Worm (Caenorhabditis elegans) whole organism, L3 larva: ENCODE results near the gene enu-3.1.

Source experiments
- ceh-9 ChIP-seq: sonication (generic microtip); optimal IDR thresholded peaks from 2 replicates; lab custom pipeline; 2018; ENCODE audit warnings: missing biosample characterization, missing genetic modification characterization
- egl-27 ChIP-seq: sonication (generic microtip); optimal IDR thresholded peaks from 4 replicates; lab custom pipeline; 2017; ENCODE audit warnings: missing biosample characterization, missing genetic modification reagents, missing genetic modification characterization
- egl-5 ChIP-seq: fragments of 150-350 bp; optimal IDR thresholded peaks from 2 replicates; lab custom pipeline; 2017; ENCODE audit warnings: missing biosample characterization, missing genetic modification reagents, missing genetic modification characterization, inconsistent platforms
- fkh-10 ChIP-seq: sonication (generic microtip); optimal IDR thresholded peaks from 2 replicates; lab custom pipeline; 2017; ENCODE audit warnings: missing biosample characterization, missing genetic modification reagents, missing genetic modification characterization
- nhr-11 ChIP-seq: fragments of 150-350 bp; optimal IDR thresholded peaks from 2 replicates; lab custom pipeline; 2014; ENCODE audit warnings: missing biosample characterization, missing genetic modification characterization
- pqm-1 ChIP-seq: fragments of 150-350 bp; optimal IDR thresholded peaks from 2 replicates; lab custom pipeline; 2017; ENCODE audit warnings: missing biosample characterization, missing genetic modification characterization, inconsistent platforms
- skn-1 ChIP-seq: fragments of 150-350 bp; optimal IDR thresholded peaks from 2 replicates; lab custom pipeline; 2014; ENCODE audit warnings: missing biosample characterization, missing genetic modification characterization
- snpc-4 ChIP-seq: fragments of 150-350 bp; optimal IDR thresholded peaks from 2 replicates; lab custom pipeline; 2014; ENCODE audit warnings: missing biosample characterization, missing genetic modification characterization

- no peak for TF ChIP-seq ceh-9
- no peak for TF ChIP-seq nhr-11 (tag; lab: Kevin White, UChicago)
- no peak for TF ChIP-seq egl-27 (tag; lab: Kevin White, UChicago)
- TF ChIP-seq snpc-4 (tag; lab: Kevin White, UChicago), result no peak
- TF ChIP-seq egl-5 (tag; lab: Kevin White, UChicago), result no peak
- TF ChIP-seq skn-1 (tag; lab: Kevin White, UChicago), result no peak
- TF ChIP-seq fkh-10 (GFP tag; lab: Kevin White, UChicago), result no peak
- TF ChIP-seq pqm-1 (tag; lab: Kevin White, UChicago), result no peak
Observed at ce11 chrIII:10446730-10447129, 10.7 kb downstream of the enu-3.1 start, which contains the start of gene H04D03.7.
